Fruit fly (Drosophila melanogaster) S2 (cell line): ENCODE results near the gene CG16779.

Source experiments
- CG8478 ChIP-seq: fragments of >200 bp; optimal IDR thresholded peaks from 2 replicates; lab custom pipeline; 2018
- CTCF ChIP-seq, 2 experiments: fragments of >200 bp; optimal IDR thresholded peaks; 2 replicates each; lab custom pipeline; 2018

Gene CG16779

DNA sequence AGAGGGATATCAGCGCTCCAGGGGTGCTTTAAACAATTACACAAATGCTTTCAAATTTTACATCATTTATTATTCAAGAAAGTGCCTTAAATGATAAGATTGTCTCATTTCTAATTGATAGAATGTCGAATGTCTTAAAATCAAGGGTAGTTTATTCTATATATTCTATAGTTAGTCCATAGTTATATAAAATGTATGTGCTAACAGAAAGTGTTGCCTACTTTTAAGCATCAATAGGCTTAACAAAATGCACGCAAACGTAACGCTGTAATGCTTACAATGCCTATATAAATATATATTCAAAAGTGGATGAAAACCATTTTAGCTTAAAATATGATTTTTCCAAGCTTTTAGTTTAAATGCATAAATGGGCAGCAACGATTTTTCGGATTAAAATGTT lies 5.5 kb downstream of the CG16779 start:
- TF ChIP-seq CG8478 (lab: Kevin White, UChicago) (no peak), CTCF (optimal IDR thresholded peaks at IDR 0.05; lab: Kevin White, UChicago) (no peak)

DNA sequence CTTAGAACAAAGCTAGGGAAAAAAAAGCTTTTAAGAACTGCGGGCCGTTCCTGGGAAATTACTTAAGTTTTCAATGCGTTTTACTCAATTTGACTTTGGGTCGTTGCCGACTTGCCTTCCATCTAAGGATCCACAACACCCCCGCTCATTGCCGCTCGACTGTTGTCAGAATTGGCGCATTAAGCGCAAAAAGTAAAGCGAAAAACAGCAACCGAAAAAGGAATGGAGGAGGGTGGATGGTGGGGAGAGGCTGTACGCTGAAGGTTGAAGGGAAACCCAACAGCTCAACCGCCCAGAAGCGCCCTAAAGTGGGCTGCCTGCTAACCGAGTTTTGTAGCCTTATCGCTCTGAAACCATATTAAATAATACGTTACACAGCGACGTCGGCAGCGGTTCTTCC lies 5.9 kb downstream of the CG16779 start:
- TF ChIP-seq CTCF (optimal IDR thresholded peaks at IDR 0.05; lab: Kevin White, UChicago): no peak
- TF ChIP-seq CG8478 (lab: Kevin White, UChicago): no peak

DNA sequence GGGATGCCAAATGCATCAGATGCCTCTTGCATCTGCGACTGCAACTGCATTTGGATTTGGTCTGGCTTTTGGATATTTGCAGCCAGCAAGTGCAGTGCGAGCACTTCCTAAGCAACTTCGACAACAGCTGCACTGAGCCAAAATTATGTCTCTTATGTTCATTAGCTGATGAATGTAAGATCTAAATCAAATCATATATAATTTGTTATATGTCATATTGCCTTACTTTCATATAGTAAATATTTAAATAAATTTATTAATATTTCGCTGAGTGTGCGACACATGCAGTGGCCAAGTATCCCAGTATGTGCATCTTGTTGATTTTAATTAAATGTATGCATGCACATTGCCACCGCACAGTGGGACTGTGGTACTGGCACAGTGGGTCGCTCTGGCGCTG lies 13.1 kb downstream of the CG16779 start:
- TF ChIP-seq CTCF (optimal IDR thresholded peaks at IDR 0.05; lab: Kevin White, UChicago) (no peak), CG8478 (lab: Kevin White, UChicago) (no peak)

DNA sequence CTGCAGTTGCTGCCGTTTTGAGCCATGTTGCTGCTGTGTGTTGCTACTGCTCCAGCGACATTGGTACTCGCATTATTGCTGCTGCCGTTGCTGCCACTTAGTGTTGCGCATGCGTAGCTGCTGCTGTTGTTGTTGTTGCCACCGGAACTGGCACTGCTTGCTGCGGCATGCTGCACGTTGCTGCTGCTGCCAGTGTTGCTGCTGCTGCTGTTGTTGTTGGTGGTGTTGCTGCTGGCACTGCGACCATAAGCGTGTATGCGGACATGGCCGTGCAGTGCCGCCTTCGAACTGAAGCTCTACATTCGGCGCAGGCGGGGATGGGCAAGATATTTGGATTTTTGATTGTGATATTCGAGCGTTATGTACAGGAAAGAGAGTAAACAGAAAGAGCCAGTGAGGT lies 25.4 kb downstream of the CG16779 start:
- TF ChIP-seq CTCF (optimal IDR thresholded peaks at IDR 0.05; lab: Kevin White, UChicago) (no peak), CG8478 (lab: Kevin White, UChicago) (no peak)

DNA sequence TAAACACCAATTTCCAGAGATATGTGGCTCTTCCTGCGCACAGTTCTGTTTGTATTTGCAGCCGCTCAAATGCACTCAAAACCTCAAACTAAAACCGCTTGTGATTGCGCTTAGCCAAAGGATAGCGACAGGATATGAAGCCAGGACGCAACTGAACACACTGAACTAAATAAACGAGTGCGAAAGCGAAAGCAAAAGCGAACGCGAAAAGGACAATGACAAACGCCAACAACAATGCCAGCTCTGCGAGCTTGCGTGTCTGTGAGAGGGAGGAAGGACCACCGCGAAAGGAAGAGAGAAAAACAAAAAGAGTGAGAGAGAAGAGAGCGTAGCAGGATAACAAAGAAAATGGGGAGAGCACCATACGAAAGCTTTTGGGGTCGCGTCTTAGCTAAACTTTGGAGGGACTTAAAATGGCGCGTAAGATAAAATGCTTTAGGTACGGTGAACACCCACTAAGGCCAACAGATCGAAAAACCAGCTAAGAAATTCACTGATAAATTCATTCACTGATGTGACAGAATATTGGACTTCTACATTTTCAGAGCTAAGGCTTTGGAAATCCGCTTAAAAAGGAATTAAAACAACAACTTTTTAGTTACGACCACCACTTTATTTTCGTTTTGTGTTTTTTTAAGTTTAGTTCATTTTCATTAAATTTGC lies 32.9 kb downstream of the CG16779 start, which contains the start of gene GstZ2:
Gene GstZ2, minus strand, starts transcription at position 165 of the 663 bp plus-strand sequence.
- TF ChIP-seq CTCF (optimal IDR thresholded peaks at IDR 0.05; lab: Kevin White, UChicago) (no peak), CG8478 (lab: Kevin White, UChicago) (no peak)

DNA sequence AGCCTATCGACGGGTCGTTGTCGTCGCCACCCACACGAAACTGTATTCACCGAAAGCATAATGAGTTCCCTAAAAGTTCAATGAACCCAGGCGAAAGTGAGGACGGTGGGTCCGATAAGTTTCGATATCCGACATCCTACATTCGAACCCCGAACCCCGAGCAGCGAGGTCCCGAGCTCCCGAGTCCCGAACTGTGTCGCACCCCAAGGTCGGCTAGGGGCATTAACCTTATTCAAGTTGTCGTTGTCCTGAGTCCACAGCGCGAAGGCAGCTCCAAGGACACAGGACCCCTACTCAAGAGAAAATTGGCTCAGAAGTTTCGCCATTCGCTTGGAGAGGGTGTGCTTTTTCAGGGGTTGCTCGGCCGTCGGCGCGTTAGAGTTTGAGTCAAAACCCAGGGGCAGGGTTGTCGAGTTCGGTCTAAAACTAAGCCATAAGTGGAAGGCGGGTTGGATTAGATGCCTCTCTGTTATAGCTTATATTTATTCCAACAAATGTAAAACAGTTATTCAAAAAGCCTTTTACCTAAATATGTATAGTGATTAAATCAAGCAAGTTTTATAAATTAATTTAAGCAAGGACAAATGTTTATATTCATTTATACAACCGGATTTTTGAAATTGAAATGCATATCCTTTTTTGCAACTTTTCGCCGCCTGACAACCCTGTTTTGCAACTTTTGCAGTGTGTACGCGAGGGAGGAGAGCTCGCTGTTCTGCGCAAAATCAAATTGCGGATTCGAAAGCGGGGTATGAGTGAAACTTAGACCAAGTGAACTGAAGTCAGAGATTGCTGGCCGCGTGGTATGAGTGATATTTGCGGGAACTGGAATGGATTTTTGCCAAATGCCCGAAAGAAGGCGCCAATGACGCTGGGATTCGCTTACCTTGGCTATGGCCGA lies 33.8 kb downstream of the CG16779 start:
- no peak for TF ChIP-seq CTCF (optimal IDR thresholded peaks at IDR 0.05; lab: Kevin White, UChicago)
- TF ChIP-seq CG8478 (lab: Kevin White, UChicago): no peak

DNA sequence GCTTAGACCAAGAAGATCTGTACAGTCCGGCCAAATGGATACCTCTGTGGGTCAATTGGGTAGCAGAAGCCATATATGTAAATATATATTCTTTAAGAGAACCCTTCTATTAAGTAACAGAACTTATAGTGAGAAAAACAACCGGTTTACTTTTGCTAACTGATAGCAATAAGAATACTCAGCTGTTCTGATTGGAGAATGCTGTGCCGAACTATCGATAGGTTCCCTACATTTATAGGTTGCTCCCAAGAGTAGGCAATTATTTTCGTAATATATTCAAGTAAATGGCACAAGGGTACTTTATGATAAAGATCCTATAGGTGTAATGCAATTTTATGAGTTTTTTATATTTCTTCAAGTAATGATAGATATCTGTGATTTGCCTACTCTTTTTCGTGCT lies 37.1 kb downstream of the CG16779 start, which contains the start of gene GstZ1:
Gene GstZ1, minus strand, starts transcription at position 174 of the 400 bp plus-strand sequence.
- TF ChIP-seq CG8478 (lab: Kevin White, UChicago): no peak
- TF ChIP-seq CTCF (optimal IDR thresholded peaks at IDR 0.05; lab: Kevin White, UChicago): no peak

DNA sequence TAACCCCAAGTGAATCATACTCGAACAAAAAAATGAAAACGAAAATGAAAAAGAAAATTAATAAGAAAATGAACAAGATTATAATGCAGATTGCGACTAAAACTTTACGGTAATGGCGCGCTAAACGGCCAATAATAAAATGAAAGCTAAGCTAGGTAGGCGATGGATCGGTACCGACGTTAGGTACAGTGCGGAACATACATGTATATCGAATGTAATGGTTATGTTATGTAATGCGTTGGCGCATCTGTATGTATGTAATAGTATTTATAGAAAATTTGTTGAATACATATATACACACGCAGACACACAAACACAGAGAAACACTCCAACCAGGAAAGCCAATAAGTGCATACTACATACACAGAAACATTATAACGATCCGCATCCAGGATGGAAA lies 38.5 kb downstream of the CG16779 start:
- TF ChIP-seq CG8478 (lab: Kevin White, UChicago) (no peak), CTCF (optimal IDR thresholded peaks at IDR 0.05; lab: Kevin White, UChicago) (no peak)

DNA sequence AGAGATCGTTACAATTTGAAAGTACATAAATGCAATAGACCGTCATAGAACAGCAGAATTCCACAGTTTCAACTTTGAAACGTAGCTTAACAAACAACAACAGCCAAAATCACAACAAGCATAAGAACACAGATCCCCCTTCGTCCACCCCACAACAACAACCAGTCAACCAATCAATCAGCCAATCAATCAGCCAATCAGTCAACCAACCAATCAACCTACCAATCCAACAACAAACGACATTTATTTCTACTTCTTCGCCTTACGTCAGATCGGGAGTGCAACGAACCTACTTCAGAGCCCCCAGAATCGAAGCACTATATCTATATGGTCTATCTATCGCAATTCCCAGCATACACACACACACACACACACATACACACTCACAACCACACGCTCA lies 42.8 kb downstream of the CG16779 start:
- TF ChIP-seq CG8478 (lab: Kevin White, UChicago): no peak
- TF ChIP-seq CTCF (optimal IDR thresholded peaks at IDR 0.05; lab: Kevin White, UChicago): no peak

DNA sequence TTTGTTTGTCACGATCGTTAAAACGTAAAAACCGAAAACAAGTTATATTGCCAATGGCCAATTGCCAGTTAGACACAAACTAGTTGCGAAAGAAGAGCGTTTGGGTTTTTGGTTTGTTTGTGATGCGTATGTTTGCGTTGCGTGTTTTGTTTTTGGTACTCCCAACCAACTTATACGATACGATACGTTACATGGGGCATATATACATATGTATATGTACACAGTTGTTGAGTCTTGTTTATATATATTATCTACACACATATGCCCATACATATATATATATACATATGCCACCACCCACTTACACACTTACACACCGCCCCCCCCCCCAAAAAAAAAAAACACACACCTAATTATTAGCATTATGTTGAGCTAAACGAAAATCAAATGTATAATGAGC lies 45.2 kb downstream of the CG16779 start:
- TF ChIP-seq CTCF (optimal IDR thresholded peaks at IDR 0.05; lab: Kevin White, UChicago) (no peak), CG8478 (lab: Kevin White, UChicago) (no peak)

DNA sequence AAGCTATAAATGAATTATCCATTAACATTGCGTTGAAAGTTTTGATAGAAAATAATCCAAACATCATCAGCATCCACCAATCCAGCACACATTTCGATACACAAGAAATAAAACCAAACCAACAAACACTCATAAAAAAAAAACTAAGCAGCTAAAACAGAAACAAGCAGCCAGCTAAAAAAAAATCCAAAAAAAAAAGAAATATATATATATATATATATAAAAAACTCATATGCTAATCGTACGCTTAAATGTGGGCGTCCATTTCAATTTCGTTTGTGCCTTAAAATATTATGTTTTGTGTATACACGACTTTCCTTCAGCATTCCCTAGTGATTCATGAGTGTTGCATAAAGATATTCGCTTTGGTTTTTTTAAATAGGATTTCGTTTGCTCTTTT lies 51.5 kb downstream of the CG16779 start:
- TF ChIP-seq CTCF (optimal IDR thresholded peaks at IDR 0.05; lab: Kevin White, UChicago) (no peak), CG8478 (lab: Kevin White, UChicago) (no peak)

DNA sequence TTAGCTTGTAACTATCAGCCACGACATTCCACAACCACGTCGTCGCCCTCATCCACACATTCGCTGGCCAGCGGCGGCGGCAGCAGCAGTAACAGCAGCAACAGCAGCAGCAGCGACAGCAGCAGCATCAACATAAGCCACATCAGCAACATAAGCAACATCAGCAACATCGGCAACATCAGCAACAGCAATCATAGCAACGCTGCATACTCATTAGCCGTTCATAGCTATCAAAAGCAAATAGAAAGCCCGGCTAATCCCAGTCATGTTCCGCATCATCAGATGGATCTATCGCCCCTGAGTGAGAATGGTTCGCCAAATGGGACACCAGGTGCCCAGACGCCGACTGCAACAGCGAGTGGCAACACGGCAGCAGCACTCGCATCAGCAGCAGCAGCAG lies 52.3 kb downstream of the CG16779 start:
- TF ChIP-seq CG8478 (lab: Kevin White, UChicago) (no peak), CTCF (optimal IDR thresholded peaks at IDR 0.05; lab: Kevin White, UChicago) (no peak)

DNA sequence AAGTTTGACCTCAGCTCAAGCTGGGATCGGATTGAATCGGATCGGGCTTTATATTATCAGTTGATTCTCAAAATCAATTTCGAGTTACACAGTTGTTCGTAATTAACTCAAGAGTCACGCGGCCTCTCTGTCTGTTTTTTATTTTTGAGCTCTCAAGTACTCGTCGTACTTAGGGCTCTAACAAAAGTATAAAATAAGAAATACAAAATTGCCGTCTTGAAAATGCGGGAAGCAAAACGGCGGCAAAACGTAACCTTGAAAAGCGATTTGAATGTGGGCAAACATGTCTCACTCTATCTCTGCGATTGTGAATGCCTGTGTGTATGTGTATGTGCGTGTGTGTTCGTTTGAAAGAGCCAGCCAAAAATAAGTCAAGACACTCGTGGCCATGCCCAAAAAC lies 55.9 kb downstream of the CG16779 start:
- TF ChIP-seq CTCF (optimal IDR thresholded peaks at IDR 0.05; lab: Kevin White, UChicago) (no peak), CG8478 (lab: Kevin White, UChicago) (no peak)

DNA sequence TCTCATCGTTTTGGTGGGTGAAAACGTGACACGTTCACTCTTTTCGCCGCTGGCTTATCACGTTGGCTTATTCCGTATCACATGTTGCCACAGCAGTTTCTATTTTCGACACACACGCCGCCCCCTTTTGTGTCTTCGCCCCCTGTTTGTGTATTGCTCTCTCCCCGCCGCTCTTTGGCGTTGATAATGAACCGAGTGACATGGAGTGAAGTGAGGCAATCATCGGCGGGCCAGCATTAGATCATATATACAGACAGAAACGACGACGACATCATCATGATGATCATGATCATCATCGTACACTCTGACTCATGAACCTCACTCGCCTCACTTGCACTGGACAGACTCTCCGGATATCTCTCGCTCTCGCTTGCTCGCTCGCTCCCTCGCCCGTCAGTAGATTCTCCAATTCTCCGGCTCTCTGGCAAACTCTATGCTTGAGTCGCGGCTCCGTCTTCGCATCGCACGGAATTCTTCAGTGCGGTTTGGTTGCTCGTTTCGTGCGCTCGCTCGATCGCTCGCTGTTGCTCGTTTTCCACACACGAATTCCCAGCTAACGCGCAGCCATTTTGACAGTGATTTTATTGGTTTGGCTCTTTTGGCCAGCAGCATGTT lies 57.0 kb downstream of the CG16779 start:
- TF ChIP-seq CTCF (optimal IDR thresholded peaks at IDR 0.05; lab: Kevin White, UChicago) (no peak), CG8478 (lab: Kevin White, UChicago) (no peak)

DNA sequence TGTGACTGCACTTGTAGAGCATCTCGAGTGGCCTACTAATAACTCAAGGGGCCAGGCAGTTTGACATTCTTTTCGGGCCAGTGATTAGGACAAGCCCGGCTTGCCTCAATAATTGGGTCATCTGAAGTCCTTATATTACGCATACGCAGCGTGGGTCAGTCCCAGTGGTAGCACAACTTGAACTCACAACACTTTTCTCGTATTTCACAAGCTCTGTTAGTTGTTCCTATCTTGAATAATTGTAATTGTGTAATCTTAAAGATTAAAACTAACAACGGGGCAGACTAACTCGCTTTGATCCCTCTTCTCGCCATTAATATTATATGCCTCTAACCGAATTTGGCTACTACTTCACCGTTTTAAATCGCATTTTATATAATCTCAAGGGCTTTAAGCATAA lies 57.6 kb downstream of the CG16779 start:
- TF ChIP-seq CG8478 (lab: Kevin White, UChicago) (no peak), CTCF (optimal IDR thresholded peaks at IDR 0.05; lab: Kevin White, UChicago) (no peak)
